Fruit fly (Drosophila melanogaster) whole organism, embryonic: ENCODE data around the gene Lipt2.

ENCODE experiments used
- Abd-B ChIP-seq: fragments of 200-800 bp; sonication (Bioruptor generic); optimal IDR thresholded peaks from 2 replicates; lab custom pipeline; 2018; ENCODE audit warnings: missing biosample characterization, mild to moderate bottlenecking, missing genetic modification characterization, moderate library complexity
- Antp ChIP-seq: fragments of 200-800 bp; sonication (Bioruptor generic); optimal IDR thresholded peaks from 3 replicates; lab custom pipeline; 2016; ENCODE audit warnings: missing biosample characterization, missing genetic modification characterization
- Atf-2 ChIP-seq: fragments of 200-800 bp; sonication (Bioruptor generic); optimal IDR thresholded peaks from 2 replicates; lab custom pipeline; 2016; ENCODE audit warnings: missing biosample characterization, missing genetic modification characterization
- Awh ChIP-seq: fragments of 200-800 bp; sonication (Bioruptor generic); IDR thresholded peaks from 2 replicates; pipeline ENCODE4, ENCODE4 v1.3.6; 2022; ENCODE audit warnings: missing biosample characterization, missing genetic modification characterization
- Bgb ChIP-seq: fragments of 200-800 bp; sonication (Bioruptor generic); IDR thresholded peaks from 2 replicates; pipeline ENCODE4 v1.3.6; 2022; ENCODE audit warnings: missing biosample characterization, missing genetic modification characterization; ENCODE audit not compliant: partially characterized antibody
- CG10274 ChIP-seq: fragments of 200-800 bp; sonication (Bioruptor generic); optimal IDR thresholded peaks from 3 replicates; lab custom pipeline; 2017; ENCODE audit warnings: missing biosample characterization, mild to moderate bottlenecking, missing genetic modification characterization
- CG10431 ChIP-seq: fragments of 200-800 bp; sonication (Bioruptor generic); optimal IDR thresholded peaks from 3 replicates; lab custom pipeline; 2018; ENCODE audit warnings: missing biosample characterization, mild to moderate bottlenecking, missing genetic modification characterization
- CG10462 ChIP-seq: fragments of 200-800 bp; sonication (Bioruptor generic); optimal IDR thresholded peaks from 2 replicates; lab custom pipeline; 2016; ENCODE audit warnings: missing biosample characterization, missing genetic modification characterization
- CG1233 ChIP-seq: fragments of 200-800 bp; sonication (Bioruptor generic); optimal IDR thresholded peaks from 4 replicates; lab custom pipeline; 2018; ENCODE audit warnings: missing biosample characterization, mild to moderate bottlenecking, missing genetic modification characterization
- CG12942 ChIP-seq: fragments of 200-800 bp; sonication (Bioruptor generic); optimal IDR thresholded peaks from 3 replicates; lab custom pipeline; 2016; ENCODE audit warnings: missing biosample characterization, missing genetic modification characterization
- CG15073 ChIP-seq: fragments of 200-800 bp; sonication (Bioruptor generic); optimal IDR thresholded peaks from 2 replicates; lab custom pipeline; 2016; ENCODE audit warnings: missing biosample characterization, missing genetic modification characterization
- CG16779 ChIP-seq: fragments of 200-800 bp; sonication (Bioruptor generic); IDR thresholded peaks from 2 replicates; pipeline ENCODE4 v1.3.6; 2022; ENCODE audit warnings: missing biosample characterization, missing genetic modification characterization
- CG16813 ChIP-seq: fragments of 200-800 bp; sonication (Bioruptor generic); IDR thresholded peaks from 3 replicates; pipeline ENCODE4 v1.3.6; 2022; ENCODE audit warnings: missing biosample characterization, missing genetic modification characterization; ENCODE audit not compliant: partially characterized antibody
- CG17385 ChIP-seq: fragments of 200-800 bp; sonication (Bioruptor generic); optimal IDR thresholded peaks from 3 replicates; lab custom pipeline; 2018; ENCODE audit warnings: missing biosample characterization, mild to moderate bottlenecking, missing genetic modification characterization
- CG18764 ChIP-seq: fragments of 200-800 bp; sonication (Bioruptor generic); optimal IDR thresholded peaks from 3 replicates; lab custom pipeline; 2016; ENCODE audit warnings: missing biosample characterization, missing genetic modification characterization
- CG30020 ChIP-seq: fragments of 200-800 bp; optimal IDR thresholded peaks from 2 replicates; lab custom pipeline; 2019; ENCODE audit warnings: missing biosample characterization, mild to moderate bottlenecking, missing genetic modification characterization, moderate library complexity
- CG34376 ChIP-seq: fragments of 200-800 bp; sonication (Bioruptor generic); optimal IDR thresholded peaks from 2 replicates; lab custom pipeline; 2018; ENCODE audit warnings: missing biosample characterization, mild to moderate bottlenecking, missing genetic modification characterization
- CG3726 ChIP-seq: fragments of 200-800 bp; sonication (Bioruptor generic); IDR thresholded peaks from 3 replicates; pipeline ENCODE4, ENCODE4 v1.3.6; 2022; ENCODE audit warnings: missing biosample characterization, missing genetic modification characterization
- CG3847 ChIP-seq: fragments of 200-800 bp; sonication (Bioruptor generic); IDR thresholded peaks from 2 replicates; pipeline ENCODE4 v1.3.6; 2022; ENCODE audit warnings: missing biosample characterization, missing genetic modification characterization
- CG3995 ChIP-seq: fragments of 200-800 bp; sonication (Bioruptor generic); optimal IDR thresholded peaks from 3 replicates; lab custom pipeline; 2016; ENCODE audit warnings: missing biosample characterization, missing genetic modification characterization
- CG4730 ChIP-seq: fragments of 200-800 bp; sonication (Bioruptor generic); IDR thresholded peaks from 2 replicates; pipeline ENCODE4 v1.3.6; 2022; ENCODE audit warnings: missing biosample characterization, missing genetic modification characterization
- CG7271 ChIP-seq: fragments of 200-800 bp; sonication (Bioruptor generic); optimal IDR thresholded peaks from 2 replicates; lab custom pipeline; 2018; ENCODE audit warnings: missing biosample characterization, mild to moderate bottlenecking, missing genetic modification characterization, moderate library complexity
- E2f2 ChIP-seq: fragments of 200-800 bp; sonication (Bioruptor generic); IDR thresholded peaks from 2 replicates; pipeline ENCODE4 v1.3.6; 2022; ENCODE audit warnings: missing biosample characterization, missing genetic modification characterization
- Ets97D ChIP-seq: fragments of 200-800 bp; sonication (Bioruptor generic); optimal IDR thresholded peaks from 3 replicates; lab custom pipeline; 2016; ENCODE audit warnings: missing biosample characterization, missing genetic modification characterization
- Fer2 ChIP-seq: fragments of 200-800 bp; sonication (Bioruptor generic); optimal IDR thresholded peaks from 2 replicates; lab custom pipeline; 2018; ENCODE audit warnings: missing biosample characterization, mild to moderate bottlenecking, missing genetic modification characterization, moderate library complexity
- Fer3 ChIP-seq: fragments of 200-800 bp; sonication (Bioruptor generic); optimal IDR thresholded peaks from 2 replicates; lab custom pipeline; 2018; ENCODE audit warnings: missing biosample characterization, mild to moderate bottlenecking, missing genetic modification characterization, moderate library complexity
- H2.0 ChIP-seq: fragments of 200-800 bp; sonication (Bioruptor generic); IDR thresholded peaks from 2 replicates; pipeline ENCODE4 v1.3.6; 2022; ENCODE audit warnings: missing biosample characterization, missing genetic modification characterization
- Kr ChIP-seq: fragments of 200-800 bp; sonication (Bioruptor generic); optimal IDR thresholded peaks from 2 replicates; lab custom pipeline; 2017; ENCODE audit warnings: missing biosample characterization, mild to moderate bottlenecking, missing genetic modification characterization
- Lhr ChIP-seq: fragments of 200-800 bp; sonication (Bioruptor generic); optimal IDR thresholded peaks from 3 replicates; lab custom pipeline; 2017; ENCODE audit warnings: mild to moderate bottlenecking, missing biosample characterization, missing genetic modification reagents, missing genetic modification characterization
- Ptx1 ChIP-seq: fragments of 200-800 bp; sonication (Bioruptor generic); IDR thresholded peaks from 2 replicates; pipeline ENCODE4 v1.3.6; 2022; ENCODE audit warnings: missing biosample characterization, missing genetic modification characterization
- Taf1 ChIP-seq: fragments of 200-800 bp; sonication (Bioruptor generic); IDR thresholded peaks from 2 replicates; pipeline ENCODE4 v1.3.6; 2022; ENCODE audit warnings: missing biosample characterization, missing genetic modification characterization
- cato ChIP-seq: fragments of 200-800 bp; sonication (Bioruptor generic); optimal IDR thresholded peaks from 2 replicates; lab custom pipeline; 2016; ENCODE audit warnings: missing biosample characterization, missing genetic modification characterization, borderline replicate concordance
- chif ChIP-seq, 2 experiments: fragments of 200-800 bp; sonication (Bioruptor generic); optimal IDR thresholded peaks; 3 replicates each; lab custom pipeline; 2016; ENCODE audit warnings: missing biosample characterization in 2 of 2, missing genetic modification characterization in 2 of 2
- ci ChIP-seq: fragments of 200-800 bp; sonication (Bioruptor generic); IDR thresholded peaks from 3 replicates; pipeline ENCODE4 v1.3.6; 2022; ENCODE audit warnings: missing biosample characterization, missing genetic modification characterization
- crp ChIP-seq, 2 experiments: fragments of 200-800 bp; sonication (Bioruptor generic); optimal IDR thresholded peaks; 2 replicates in 1 of 2; 3 replicates in 1 of 2; lab custom pipeline; 2017; ENCODE audit warnings: missing biosample characterization in 2 of 2, missing genetic modification characterization in 2 of 2, mild to moderate bottlenecking in 1 of 2, moderate library complexity in 1 of 2
- danr ChIP-seq: fragments of 200-800 bp; sonication (Bioruptor generic); IDR thresholded peaks from 2 replicates; pipeline ENCODE4 v1.3.6; 2022; ENCODE audit warnings: missing biosample characterization, missing genetic modification characterization
- emc ChIP-seq: fragments of 200-800 bp; sonication (Bioruptor generic); optimal IDR thresholded peaks from 2 replicates; lab custom pipeline; 2016; ENCODE audit warnings: missing biosample characterization, missing genetic modification characterization
- lbe ChIP-seq: fragments of 200-800 bp; sonication (Bioruptor generic); optimal IDR thresholded peaks from 2 replicates; lab custom pipeline; 2016; ENCODE audit warnings: missing biosample characterization, mild to moderate bottlenecking, missing genetic modification characterization
- mirr ChIP-seq: fragments of 200-800 bp; sonication (Bioruptor generic); optimal IDR thresholded peaks from 3 replicates; lab custom pipeline; 2018; ENCODE audit warnings: missing biosample characterization, mild to moderate bottlenecking, missing genetic modification characterization
- mld ChIP-seq: fragments of 200-800 bp; sonication (Bioruptor generic); IDR thresholded peaks from 3 replicates; pipeline ENCODE4 v1.3.6; 2022; ENCODE audit warnings: missing biosample characterization, missing genetic modification characterization; ENCODE audit not compliant: partially characterized antibody
- nau ChIP-seq: fragments of 200-800 bp; sonication (Bioruptor generic); optimal IDR thresholded peaks from 3 replicates; lab custom pipeline; 2017; ENCODE audit warnings: missing biosample characterization, mild to moderate bottlenecking, missing genetic modification characterization, missing genetic modification reagents
- nmo ChIP-seq: fragments of 200-800 bp; sonication (Bioruptor generic); optimal IDR thresholded peaks from 2 replicates; lab custom pipeline; 2018; ENCODE audit warnings: missing biosample characterization, mild to moderate bottlenecking, missing genetic modification characterization, moderate library complexity
- psq ChIP-seq: fragments of 200-800 bp; sonication (Bioruptor generic); optimal IDR thresholded peaks from 2 replicates; lab custom pipeline; 2017; ENCODE audit warnings: missing biosample characterization, missing genetic modification characterization
- tll ChIP-seq, 2 experiments: fragments of 200-800 bp in 1 of 2; fragments of >200 bp in 1 of 2; sonication (Bioruptor generic) in 1 of 2; optimal IDR thresholded peaks; 2 replicates each; lab custom pipeline; 2017 to 2019; ENCODE audit warnings: missing biosample characterization in 2 of 2, missing genetic modification characterization in 2 of 2, mild to moderate bottlenecking in 1 of 2, moderate library complexity in 1 of 2
- twi ChIP-seq: fragments of 200-800 bp; optimal IDR thresholded peaks from 2 replicates; lab custom pipeline; 2019; ENCODE audit warnings: missing biosample characterization, mild to moderate bottlenecking, missing genetic modification characterization, moderate library complexity
- vnd ChIP-seq: fragments of 200-800 bp; sonication (Bioruptor generic); IDR thresholded peaks from 3 replicates; pipeline ENCODE4 v1.3.6; 2022; ENCODE audit warnings: missing biosample characterization, missing genetic modification characterization; ENCODE audit not compliant: partially characterized antibody
- wdn ChIP-seq: fragments of 200-800 bp; sonication (Bioruptor generic); IDR thresholded peaks from 2 replicates; pipeline ENCODE4 v1.3.6; 2022; ENCODE audit warnings: missing biosample characterization, missing genetic modification characterization
- yki ChIP-seq: fragments of >200 bp; optimal IDR thresholded peaks from 3 replicates; lab custom pipeline; 2018

Lipt2 gene

DNA sequence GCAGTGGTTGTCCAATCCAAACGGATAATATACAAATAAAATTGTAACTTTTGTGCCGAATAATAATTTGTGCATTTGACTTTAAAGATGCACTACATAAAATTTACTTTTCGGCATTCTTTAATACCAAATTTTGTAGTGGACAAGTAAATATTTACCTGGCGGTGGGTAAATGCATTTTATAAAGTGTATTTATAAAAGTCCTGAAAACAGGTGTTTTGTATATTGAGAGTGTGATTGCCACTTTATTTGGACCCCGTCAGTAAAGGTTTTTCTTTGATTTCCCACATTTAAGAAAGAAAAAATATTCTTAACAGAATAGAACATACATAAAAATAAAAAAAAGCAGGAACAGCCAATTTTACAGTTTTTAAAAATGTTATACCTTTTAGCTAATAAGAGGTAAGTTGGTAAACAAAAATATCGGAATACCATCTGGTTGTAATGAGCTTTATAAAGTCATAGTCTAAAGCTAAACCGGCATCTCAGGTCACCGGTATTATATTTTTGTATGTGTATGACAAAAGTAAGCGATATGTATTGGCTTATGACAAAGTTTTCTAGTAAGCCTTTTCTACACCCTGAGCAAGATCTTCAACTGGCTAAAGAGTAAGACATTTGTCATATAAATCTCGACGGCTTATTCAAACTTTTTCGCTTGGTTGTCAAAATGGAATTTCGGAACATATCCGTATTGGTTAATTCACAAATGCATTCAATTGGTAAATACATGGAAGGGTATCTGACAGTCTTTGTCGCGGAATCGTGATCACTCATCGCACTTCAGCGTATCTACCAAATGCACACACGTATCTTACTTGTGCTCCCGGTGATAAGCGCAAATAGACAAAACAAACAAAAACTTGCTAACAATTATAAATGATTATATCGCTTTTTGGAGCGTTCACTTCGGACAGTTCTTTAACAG lies 42.2 kb downstream of the Lipt2 start (continued):
- TF ChIP-seq Abd-B (GFP tag; lab: Kevin White, UChicago) (peak; percentile 71), crp (GFP tag; optimal IDR thresholded peaks at IDR 0.05; lab: Kevin White, UChicago) (peak in 1 of 2 experiments; percentile 49), CG16813 (GFP tag; lab: Robert Waterston, UW) (no peak), H2.0 (GFP tag; lab: Robert Waterston, UW) (peak; percentile 82), CG15073 (GFP tag; lab: Kevin White, UChicago) (no peak), Lhr (GFP tag; lab: Kevin White, UChicago) (peak; percentile 51), CG34376 (GFP tag; lab: Kevin White, UChicago) (peak; percentile 70), Kr (GFP tag; lab: Kevin White, UChicago) (no peak), CG18764 (GFP tag; lab: Kevin White, UChicago) (peak; percentile 67), CG30020 (tag; lab: Kevin White, UChicago) (peak; percentile 14), Awh (GFP tag; lab: Robert Waterston, UW) (peak; percentile 72; the same call in 1 of the 2 replicates), lbe (GFP tag; lab: Kevin White, UChicago) (peak; percentile 91), yki (lab: Kevin White, UChicago) (no peak), nmo (GFP tag; lab: Kevin White, UChicago) (peak; percentile 93), nau (GFP tag; lab: Kevin White, UChicago) (peak; percentile 84), mirr (GFP tag; lab: Kevin White, UChicago) (peak; percentile 90), psq (GFP tag; lab: Kevin White, UChicago) (peak; percentile 41), E2f2 (GFP tag; lab: Robert Waterston, UW) (peak; percentile 56), wdn (GFP tag; lab: Robert Waterston, UW) (peak; percentile 75), CG7271 (tag; lab: Kevin White, UChicago) (peak; percentile 15), CG17385 (peak; percentile 82), twi (tag; lab: Kevin White, UChicago) (peak; percentile 57), danr (peak; percentile 67), CG12942 (peak; percentile 66), CG3726 (GFP tag; lab: Robert Waterston, UW) (peak; percentile 75), CG3995 (GFP tag; lab: Kevin White, UChicago) (peak; percentile 47), CG3847 (peak; percentile 70), mld (GFP tag; lab: Robert Waterston, UW) (no peak), ci (GFP tag; lab: Robert Waterston, UW) (peak; percentile 93), Ptx1 (GFP tag; lab: Robert Waterston, UW) (peak; percentile 91), cato (GFP tag; lab: Kevin White, UChicago) (peak; percentile 62), Fer3 (peak; percentile 88), Antp (peak; percentile 90), Taf1 (peak; percentile 70; the same call in 1 of the 2 replicates), Fer2 (tag; lab: Kevin White, UChicago) (peak; percentile 30), Atf-2 (peak; percentile 79), CG10431 (GFP tag; lab: Kevin White, UChicago) (peak; percentile 18), Bgb (GFP tag; lab: Robert Waterston, UW) (no peak), CG4730 (GFP tag; lab: Robert Waterston, UW) (peak; percentile 83), CG1233 (GFP tag; lab: Kevin White, UChicago) (peak; percentile 75), tll (GFP tag; optimal IDR thresholded peaks at IDR 0.05; lab: Kevin White, UChicago) (no peak), CG10274 (GFP tag; lab: Kevin White, UChicago) (peak; percentile 92), CG16779 (GFP tag; lab: Robert Waterston, UW) (peak; percentile 28; the same call in 1 of the 2 replicates), emc (GFP tag; lab: Kevin White, UChicago) (peak; percentile 73), vnd (no peak), CG10462 (GFP tag; lab: Kevin White, UChicago) (peak; percentile 44), chif (GFP tag; optimal IDR thresholded peaks at IDR 0.05; lab: Kevin White, UChicago) (peak; percentile 84), Ets97D (peak; percentile 72)
